Fruit fly (Drosophila melanogaster): Measurements from ENCODE around the gene ctrip.

dm6 chr3R:4748888-4749717 lies 62.8 kb downstream of the ctrip start, which contains the start of gene tacc:
- no peak for TF ChIP-seq ranshi (GFP tag; IDR thresholded peaks at IDR 0.05)
- TF ChIP-seq CG10959 (GFP tag; IDR thresholded peaks at IDR 0.05), result no peak
